Worm (Caenorhabditis elegans) whole organism, L2 larva: ENCODE measurements around the gene K09C6.2.
"Not testable (repeated sequence)": the region's sequence is repeated elsewhere in the genome, so short reads cannot be mapped to it uniquely, and the experiment has no call there.

Experiments
- C34F6.9 ChIP-seq: fragments of 150-350 bp; optimal IDR thresholded peaks from 2 replicates; lab custom pipeline; 2014; ENCODE audit warnings: missing biosample characterization, missing genetic modification characterization
- Y55F3AM.14 ChIP-seq: fragments of 200-800 bp; sonication (Bioruptor generic); optimal IDR thresholded peaks from 2 replicates; lab custom pipeline; 2018; ENCODE audit warnings: mild to moderate bottlenecking, missing genetic modification characterization, missing compliant biosample characterization
- ZK546.5 ChIP-seq: sonication (generic microtip); optimal IDR thresholded peaks from 2 replicates; lab custom pipeline; 2017; ENCODE audit warnings: missing biosample characterization, missing genetic modification characterization
- alr-1 ChIP-seq: fragments of 150-350 bp; optimal IDR thresholded peaks from 2 replicates; lab custom pipeline; 2014; ENCODE audit warnings: missing biosample characterization, missing genetic modification characterization
- aly-2 ChIP-seq: fragments of 150-350 bp; optimal IDR thresholded peaks from 2 replicates; lab custom pipeline; 2014; ENCODE audit warnings: missing biosample characterization, missing genetic modification characterization
- blmp-1 ChIP-seq: sonication (generic microtip); optimal IDR thresholded peaks from 2 replicates; lab custom pipeline; 2017; ENCODE audit warnings: missing genetic modification characterization, mild to moderate bottlenecking, missing compliant biosample characterization, antibody characterized with exemption, moderate library complexity; ENCODE audit not compliant: insufficient read depth
- ceh-82 ChIP-seq: fragments of 150-350 bp; optimal IDR thresholded peaks from 2 replicates; lab custom pipeline; 2014; ENCODE audit warnings: missing biosample characterization, missing genetic modification characterization
- crh-2 ChIP-seq: sonication (generic microtip); optimal IDR thresholded peaks from 2 replicates; lab custom pipeline; 2017; ENCODE audit warnings: missing biosample characterization, missing genetic modification characterization
- egl-27 ChIP-seq: sonication (generic microtip); optimal IDR thresholded peaks from 3 replicates; lab custom pipeline; 2017; ENCODE audit warnings: missing biosample characterization, missing genetic modification reagents, missing genetic modification characterization
- elt-3 ChIP-seq: sonication (generic microtip); optimal IDR thresholded peaks from 2 replicates; lab custom pipeline; 2017; ENCODE audit warnings: missing biosample characterization, missing genetic modification characterization
- gmeb-1 ChIP-seq: fragments of 150-350 bp; optimal IDR thresholded peaks from 2 replicates; lab custom pipeline; 2014; ENCODE audit warnings: missing biosample characterization, missing genetic modification characterization
- lin-13 ChIP-seq: fragments of 150-350 bp; optimal IDR thresholded peaks from 2 replicates; lab custom pipeline; 2014; ENCODE audit warnings: missing biosample characterization, missing genetic modification reagents, missing genetic modification characterization
- lin-39 ChIP-seq: fragments of 150-350 bp; optimal IDR thresholded peaks from 2 replicates; lab custom pipeline; 2014; ENCODE audit warnings: missing biosample characterization, missing genetic modification reagents, missing genetic modification characterization
- lsy-2 ChIP-seq, 2 experiments: fragments of 150-350 bp in 1 of 2; sonication (generic microtip) in 1 of 2; optimal IDR thresholded peaks; 2 replicates each; lab custom pipeline; 2014 to 2017; ENCODE audit warnings: missing biosample characterization in 2 of 2, missing genetic modification characterization in 2 of 2
- mab-5 ChIP-seq: fragments of 150-350 bp; optimal IDR thresholded peaks from 2 replicates; lab custom pipeline; 2014; ENCODE audit warnings: missing biosample characterization, missing genetic modification characterization
- mbf-1 ChIP-seq: sonication (generic microtip); optimal IDR thresholded peaks from 2 replicates; lab custom pipeline; 2017; ENCODE audit warnings: missing biosample characterization, missing genetic modification characterization
- nhr-12 ChIP-seq: fragments of 150-350 bp; optimal IDR thresholded peaks from 2 replicates; lab custom pipeline; 2014; ENCODE audit warnings: missing biosample characterization, missing genetic modification characterization
- nhr-129 ChIP-seq: fragments of 150-350 bp; optimal IDR thresholded peaks from 2 replicates; lab custom pipeline; 2014; ENCODE audit warnings: missing biosample characterization, missing genetic modification characterization
- nhr-21 ChIP-seq: fragments of 150-350 bp; optimal IDR thresholded peaks from 2 replicates; lab custom pipeline; 2014; ENCODE audit warnings: missing biosample characterization, missing genetic modification characterization
- nhr-23 ChIP-seq: fragments of 150-350 bp; optimal IDR thresholded peaks from 2 replicates; lab custom pipeline; 2014; ENCODE audit warnings: missing biosample characterization, missing genetic modification reagents, missing genetic modification characterization
- nhr-237 ChIP-seq: fragments of 150-350 bp; optimal IDR thresholded peaks from 2 replicates; lab custom pipeline; 2014; ENCODE audit warnings: missing biosample characterization, missing genetic modification characterization
- nhr-25 ChIP-seq: fragments of 150-350 bp; sonication (generic microtip); optimal IDR thresholded peaks from 3 replicates; lab custom pipeline; 2014; ENCODE audit warnings: missing biosample characterization, missing genetic modification characterization
- sem-4 ChIP-seq: fragments of 150-350 bp; optimal IDR thresholded peaks from 2 replicates; lab custom pipeline; 2014; ENCODE audit warnings: missing biosample characterization, missing genetic modification reagents, missing genetic modification characterization
- sma-3 ChIP-seq: sonication (generic microtip); optimal IDR thresholded peaks from 2 replicates; lab custom pipeline; 2016; ENCODE audit warnings: missing genetic modification reagents, missing genetic modification characterization, missing compliant biosample characterization
- sma-9 ChIP-seq, 2 experiments: fragments of 150-350 bp in 1 of 2; sonication (generic microtip) in 1 of 2; optimal IDR thresholded peaks; 2 replicates each; lab custom pipeline; 2014 to 2016; ENCODE audit warnings: missing genetic modification characterization in 2 of 2, mild to moderate bottlenecking in 1 of 2, missing biosample characterization in 1 of 2, missing compliant biosample characterization in 1 of 2, missing genetic modification reagents in 1 of 2, moderate library complexity in 1 of 2
- unc-39 ChIP-seq: fragments of 150-350 bp; optimal IDR thresholded peaks from 2 replicates; lab custom pipeline; 2014; ENCODE audit warnings: missing biosample characterization, missing genetic modification characterization
- unc-55 ChIP-seq: fragments of 150-350 bp; sonication (generic microtip); optimal IDR thresholded peaks from 3 replicates; lab custom pipeline; 2014; ENCODE audit warnings: missing biosample characterization, missing genetic modification reagents, missing genetic modification characterization
- unc-62 ChIP-seq: fragments of 150-350 bp; optimal IDR thresholded peaks from 2 replicates; lab custom pipeline; 2014; ENCODE audit warnings: missing biosample characterization, missing genetic modification reagents, missing genetic modification characterization
- zag-1 ChIP-seq: fragments of 150-350 bp; optimal IDR thresholded peaks from 2 replicates; lab custom pipeline; 2014; ENCODE audit warnings: missing biosample characterization, missing genetic modification characterization
- ztf-1 ChIP-seq: fragments of 200-800 bp; sonication (Bioruptor generic); conservative IDR thresholded peaks from 2 replicates; pipeline ENCODE4 v1.3.6; 2022; ENCODE audit warnings: missing genetic modification characterization, missing compliant biosample characterization
- ztf-11 ChIP-seq: sonication (generic microtip); optimal IDR thresholded peaks from 2 replicates; lab custom pipeline; 2017; ENCODE audit warnings: missing biosample characterization, missing genetic modification characterization

The K09C6.2 gene

ce11 chrV:843118-843517 lies 13.5 kb upstream of the K09C6.2 start, which contains the start of gene K09C6.8:
TSS of gene K09C6.8 (minus strand) at chrV:843218.
- TF ChIP-seq mab-5 (tag; lab: Kevin White, UChicago); egl-27; unc-55 (GFP tag; lab: Kevin White, UChicago): not testable (repeated sequence)

- TF ChIP-seq alr-1 (tag; lab: Kevin White, UChicago) (no peak), nhr-12 (tag; lab: Kevin White, UChicago) (no peak), lin-13 (no peak), blmp-1 (no peak), ZK546.5 (tag; lab: Kevin White, UChicago) (no peak), unc-62 (no peak), nhr-237 (tag; lab: Kevin White, UChicago) (no peak), nhr-129 (no peak), nhr-23 (tag; lab: Kevin White, UChicago) (no peak), aly-2 (tag; lab: Kevin White, UChicago) (no peak), unc-39 (tag; lab: Kevin White, UChicago) (no peak)
- TF ChIP-seq, all 48 proteins: peak for 0
These were observed 9.1 kb upstream of the K09C6.2 start, which contains the start of gene srbc-13 for ce11 chrV:847521-847920. TSS of gene srbc-13 (plus strand) at chrV:847821.

ce11 chrV:849042-849441 lies 7.6 kb upstream of the K09C6.2 start:
- TF ChIP-seq unc-55 (GFP tag; lab: Kevin White, UChicago) (no peak), nhr-21 (tag; lab: Kevin White, UChicago) (no peak), C34F6.9 (tag; lab: Kevin White, UChicago) (no peak), aly-2 (tag; lab: Kevin White, UChicago) (no peak), nhr-129 (no peak), ztf-11 (tag; lab: Kevin White, UChicago) (no peak), Y55F3AM.14 (no peak), lin-39 (tag; lab: Kevin White, UChicago) (no peak), ceh-82 (tag; lab: Kevin White, UChicago) (no peak)
- TF ChIP-seq, all 48 proteins: peak for 0

- no peak for TF ChIP-seq gmeb-1 (tag; lab: Kevin White, UChicago)
- no peak for TF ChIP-seq elt-3 (tag; lab: Kevin White, UChicago)
- no peak for TF ChIP-seq zag-1 (tag; lab: Kevin White, UChicago)
- TF ChIP-seq nhr-21 (tag; lab: Kevin White, UChicago), result no peak
- TF ChIP-seq nhr-25 (tag; lab: Kevin White, UChicago), result no peak
- TF ChIP-seq aly-2 (tag; lab: Kevin White, UChicago), result no peak
- TF ChIP-seq nhr-237 (tag; lab: Kevin White, UChicago), result no peak
- no peak for TF ChIP-seq C34F6.9 (tag; lab: Kevin White, UChicago)
- no peak for TF ChIP-seq ceh-82 (tag; lab: Kevin White, UChicago)
- TF ChIP-seq sma-3 (GFP tag; lab: Kevin White, UChicago), result no peak
- no peak for TF ChIP-seq lin-39 (tag; lab: Kevin White, UChicago)
- TF ChIP-seq, all 48 proteins: peak for 0
These were observed 7.1 kb upstream of the K09C6.2 start, which contains the start of gene srbc-12 for ce11 chrV:849512-849911. TSS of gene srbc-12 (plus strand) at chrV:849812.

- TF ChIP-seq sma-9 (GFP tag; optimal IDR thresholded peaks at IDR 0.05; lab: Kevin White, UChicago), result no peak
- TF ChIP-seq sma-9 (tag; optimal IDR thresholded peaks at IDR 0.05; lab: Kevin White, UChicago), result no peak
- no peak for TF ChIP-seq ztf-1
- TF ChIP-seq alr-1 (tag; lab: Kevin White, UChicago), result no peak
- no peak for TF ChIP-seq nhr-23 (tag; lab: Kevin White, UChicago)
- no peak for TF ChIP-seq nhr-12 (tag; lab: Kevin White, UChicago)
- no peak for TF ChIP-seq mbf-1 (tag; lab: Kevin White, UChicago)
- TF ChIP-seq ceh-82 (tag; lab: Kevin White, UChicago), result no peak
- no peak for TF ChIP-seq gmeb-1 (tag; lab: Kevin White, UChicago)
- no peak for TF ChIP-seq ZK546.5 (tag; lab: Kevin White, UChicago)
- TF ChIP-seq sem-4 (tag; lab: Kevin White, UChicago), result no peak
- TF ChIP-seq C34F6.9 (tag; lab: Kevin White, UChicago), result no peak
- no peak for TF ChIP-seq nhr-129
- TF ChIP-seq crh-2 (tag; lab: Kevin White, UChicago), result no peak
- TF ChIP-seq lsy-2 (tag; optimal IDR thresholded peaks at IDR 0.05; lab: Kevin White, UChicago), result no peak
- TF ChIP-seq, all 48 proteins: peak for 0
These were observed 4.5 kb upstream of the K09C6.2 start, which contains the start of gene K09C6.3 for ce11 chrV:852184-852583. TSS of gene K09C6.3 (plus strand) at chrV:852484.
